Fruit fly (Drosophila melanogaster) S2 (cell line): Measurements from ENCODE around the gene CG6707.

Source experiments
- CG8478 ChIP-seq: fragments of >200 bp; optimal IDR thresholded peaks from 2 replicates; lab custom pipeline; 2018
- CTCF ChIP-seq, 2 experiments: fragments of >200 bp; optimal IDR thresholded peaks; 2 replicates each; lab custom pipeline; 2018

dm6 chr3L:9899046-9899659 lies 778 bp upstream of the CG6707 start, which contains the start of gene nudE:
- no peak for TF ChIP-seq CG8478 (lab: Kevin White, UChicago)
- TF ChIP-seq CTCF (optimal IDR thresholded peaks at IDR 0.05; lab: Kevin White, UChicago) = peak in 1 of 2 experiments; percentile 41
